Worm (Caenorhabditis elegans) whole organism, midembryonic: Measurements from ENCODE around the gene Y41E3.22.
"Not testable (repeated sequence)": the region's sequence is repeated elsewhere in the genome, so short reads cannot be mapped to it uniquely, and the experiment has no call there.

ENCODE experiments used
- T22C8.4 ChIP-seq: fragments of 200-800 bp; sonication (Bioruptor generic); IDR thresholded peaks from 2 replicates; pipeline ENCODE4 v1.3.6; 2022; ENCODE audit warnings: missing genetic modification characterization, missing compliant biosample characterization
- cog-1 ChIP-seq: sonication (generic microtip); optimal IDR thresholded peaks from 2 replicates; lab custom pipeline; 2016; ENCODE audit warnings: missing genetic modification characterization, missing compliant biosample characterization
- flt-1 ChIP-seq: fragments of 200-800 bp; sonication (Bioruptor generic); IDR thresholded peaks from 2 replicates; pipeline ENCODE4 v1.3.6; 2022; ENCODE audit warnings: missing genetic modification characterization, missing compliant biosample characterization
- klf-2 ChIP-seq: fragments of 200-800 bp; sonication (Bioruptor generic); conservative IDR thresholded peaks from 2 replicates; pipeline ENCODE4 v1.3.6; 2022; ENCODE audit warnings: missing genetic modification reagents, missing genetic modification characterization, missing compliant biosample characterization
- med-1 ChIP-seq: sonication (generic microtip); optimal IDR thresholded peaks from 2 replicates; lab custom pipeline; 2017; ENCODE audit warnings: missing genetic modification characterization, mild to moderate bottlenecking, missing compliant biosample characterization, antibody characterized with exemption, missing genetic modification reagents; ENCODE audit not compliant: insufficient read depth
- ref-1 ChIP-seq: fragments of 200-800 bp; sonication (Bioruptor generic); conservative IDR thresholded peaks from 2 replicates; pipeline ENCODE4 v1.3.6; 2022; ENCODE audit warnings: missing genetic modification reagents, missing genetic modification characterization, missing compliant biosample characterization
- tab-1 ChIP-seq: fragments of 200-800 bp; sonication (Bioruptor generic); IDR thresholded peaks from 2 replicates; pipeline ENCODE4 v1.3.6; 2022; ENCODE audit warnings: missing genetic modification characterization, missing compliant biosample characterization
- ztf-23 ChIP-seq: fragments of 200-800 bp; sonication (Bioruptor generic); IDR thresholded peaks from 2 replicates; pipeline ENCODE4 v1.3.6; 2022; ENCODE audit warnings: missing genetic modification reagents, missing genetic modification characterization, missing compliant biosample characterization
- ztf-29 ChIP-seq: fragments of 200-800 bp; sonication (Bioruptor generic); IDR thresholded peaks from 2 replicates; pipeline ENCODE4 v1.3.6; 2022; ENCODE audit warnings: missing genetic modification reagents, missing genetic modification characterization, missing compliant biosample characterization

The Y41E3.22 gene

DNA sequence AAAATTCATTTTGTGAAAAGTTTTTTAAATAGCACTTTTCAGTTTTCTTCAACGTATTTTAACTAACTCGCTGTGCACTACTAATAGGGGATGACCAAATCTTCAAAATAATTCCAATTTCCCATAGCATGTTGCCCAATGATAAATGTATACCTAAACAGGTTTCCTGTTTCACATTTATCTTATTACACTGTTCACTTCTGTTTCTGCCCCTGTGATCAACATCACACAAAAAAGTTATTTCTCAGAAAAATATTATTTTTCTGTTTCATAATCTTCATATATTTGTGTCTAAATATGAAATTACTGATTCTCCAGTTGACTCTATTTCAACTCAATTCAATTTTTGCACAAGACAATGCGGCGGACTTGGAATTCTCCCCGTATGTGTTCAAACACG, at the start of gene Y41E3.22:
TSS of gene Y41E3.22 (plus strand) at position 243 of the 400 bp plus-strand sequence.
- TF ChIP-seq cog-1 (no peak), ref-1 (GFP tag; lab: Robert Waterston, UW) (no peak), klf-2 (no peak), ztf-23 (no peak), tab-1 (GFP tag; lab: Robert Waterston, UW) (no peak), flt-1 (GFP tag; lab: Robert Waterston, UW) (no peak), T22C8.4 (no peak)

- TF ChIP-seq med-1 (GFP tag; lab: Kevin White, UChicago): no peak
- TF ChIP-seq ztf-23: no peak
- TF ChIP-seq flt-1 (GFP tag; lab: Robert Waterston, UW): no peak
- no peak for TF ChIP-seq ztf-29 (GFP tag; lab: Robert Waterston, UW)
- no peak for TF ChIP-seq cog-1
- no peak for TF ChIP-seq tab-1 (GFP tag; lab: Robert Waterston, UW)
- no peak for TF ChIP-seq klf-2
- TF ChIP-seq T22C8.4: no peak
- TF ChIP-seq ref-1 (GFP tag; lab: Robert Waterston, UW): no peak
Observed at ce11 chrIV:14903188-14903587, 47.3 kb upstream of the Y41E3.22 start.

- TF ChIP-seq ztf-29 (GFP tag; lab: Robert Waterston, UW) (no peak), med-1 (GFP tag; lab: Kevin White, UChicago) (no peak), klf-2 (no peak), flt-1 (GFP tag; lab: Robert Waterston, UW) (no peak), ztf-23 (no peak), T22C8.4 (no peak), cog-1 (no peak), tab-1 (GFP tag; lab: Robert Waterston, UW) (no peak), ref-1 (GFP tag; lab: Robert Waterston, UW) (no peak)
Observed at ce11 chrIV:14909589-14909988, 40.9 kb upstream of the Y41E3.22 start, which contains the start of gene pnc-2. pnc-2 (minus strand) TSS chrIV:14909689.

ce11 chrIV:14919310-14919709, 31.2 kb upstream of the Y41E3.22 start, which contains the start of gene ccch-5:
ccch-5 (plus strand) TSS chrIV:14919610.
- TF ChIP-seq cog-1 (no peak), med-1 (GFP tag; lab: Kevin White, UChicago) (no peak), tab-1 (GFP tag; lab: Robert Waterston, UW) (no peak), ztf-29 (GFP tag; lab: Robert Waterston, UW) (no peak), klf-2 (no peak), T22C8.4 (no peak), ref-1 (GFP tag; lab: Robert Waterston, UW) (no peak), ztf-23 (no peak), flt-1 (GFP tag; lab: Robert Waterston, UW) (no peak)

DNA sequence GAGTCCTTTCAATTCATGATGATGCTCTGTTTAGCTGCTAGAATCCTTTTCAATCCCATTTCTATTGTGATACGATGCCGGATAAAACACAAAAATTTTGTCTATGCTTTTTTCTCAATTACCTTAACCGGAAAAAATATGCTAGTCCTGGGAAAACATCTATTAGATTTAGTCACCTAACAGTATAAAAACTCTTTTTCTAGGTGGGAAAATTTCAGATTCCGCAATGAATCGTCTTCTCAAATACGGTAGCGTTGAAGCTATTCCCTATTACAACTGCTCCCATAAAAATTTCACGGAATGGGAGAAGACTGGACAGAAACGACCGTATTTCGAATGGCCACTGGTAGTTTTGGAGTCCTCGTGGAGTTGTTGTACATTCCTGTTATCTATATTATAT, 21.1 kb upstream of the Y41E3.22 start, which contains the start of gene Y57G11C.28:
TSS of gene Y57G11C.28 (plus strand) at position 301 of the 400 bp plus-strand sequence.
- TF ChIP-seq ref-1 (GFP tag; lab: Robert Waterston, UW) (no peak), flt-1 (GFP tag; lab: Robert Waterston, UW) (no peak), med-1 (GFP tag; lab: Kevin White, UChicago) (no peak), cog-1 (no peak), ztf-23 (no peak), ztf-29 (GFP tag; lab: Robert Waterston, UW) (no peak), tab-1 (GFP tag; lab: Robert Waterston, UW) (no peak), klf-2 (no peak), T22C8.4 (no peak)

DNA sequence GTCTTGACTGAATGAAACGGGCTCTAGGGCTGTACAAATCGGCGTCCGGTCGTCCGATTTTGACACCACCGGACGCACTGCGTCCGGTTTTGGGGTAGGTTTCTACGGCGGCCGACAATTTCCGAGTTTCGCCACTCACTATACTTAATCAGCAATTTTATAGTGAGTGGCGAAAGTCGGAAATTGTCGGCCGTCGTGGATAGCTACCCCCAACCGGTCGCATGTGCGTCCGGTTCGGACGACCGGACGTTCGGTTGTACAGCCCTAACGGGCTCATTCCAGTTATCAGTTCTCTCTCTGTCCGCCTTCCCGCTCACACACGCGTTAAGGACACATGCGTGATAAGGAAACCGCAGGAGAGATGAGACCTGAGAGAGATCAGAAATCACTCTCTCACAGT, 17.9 kb upstream of the Y41E3.22 start, which contains the start of gene Y57G11C.1131:
TSS of gene Y57G11C.1131 (plus strand) at position 333 of the 400 bp plus-strand sequence.
- TF ChIP-seq T22C8.4 (no peak), med-1 (GFP tag; lab: Kevin White, UChicago) (no peak), ref-1 (GFP tag; lab: Robert Waterston, UW) (no peak), klf-2 (no peak), cog-1 (no peak), ztf-29 (GFP tag; lab: Robert Waterston, UW) (no peak), tab-1 (GFP tag; lab: Robert Waterston, UW) (no peak), flt-1 (GFP tag; lab: Robert Waterston, UW) (no peak), ztf-23 (no peak)

ce11 chrIV:14937017-14937416, 13.5 kb upstream of the Y41E3.22 start, which contains the start of gene Y57G11C.1144:
Y57G11C.1144 (plus strand) TSS chrIV:14937317.
- TF ChIP-seq ztf-23 (no peak), ztf-29 (GFP tag; lab: Robert Waterston, UW) (no peak), T22C8.4 (no peak), flt-1 (GFP tag; lab: Robert Waterston, UW) (no peak)

DNA sequence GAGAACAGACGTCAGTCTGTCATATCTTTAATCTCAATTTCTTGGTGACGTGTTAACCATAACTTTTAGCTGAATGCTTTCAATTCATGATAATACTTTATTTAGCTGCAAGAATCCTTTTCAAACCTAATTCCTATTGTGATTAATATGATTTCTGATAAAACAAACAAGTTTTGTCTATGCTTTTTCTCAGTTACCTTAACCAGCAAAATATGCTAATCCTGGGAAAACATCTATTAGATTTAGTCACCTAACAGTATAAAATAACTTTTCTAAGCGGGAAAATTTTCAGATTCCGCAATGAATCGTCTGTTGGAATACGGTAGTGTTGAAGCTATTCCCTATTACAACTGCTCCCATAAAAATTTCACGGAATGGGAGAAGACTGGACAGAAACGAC, 11.9 kb upstream of the Y41E3.22 start, which contains the start of gene Y57G11C.30:
TSS of gene Y57G11C.30 (plus strand) at position 301 of the 400 bp plus-strand sequence.
- not testable (repeated sequence) for TF ChIP-seq tab-1 (GFP tag; lab: Robert Waterston, UW); T22C8.4; ref-1 (GFP tag; lab: Robert Waterston, UW)

- TF ChIP-seq klf-2 (no peak), ztf-23 (no peak), T22C8.4 (no peak), cog-1 (no peak), flt-1 (GFP tag; lab: Robert Waterston, UW) (no peak), tab-1 (GFP tag; lab: Robert Waterston, UW) (no peak), ref-1 (GFP tag; lab: Robert Waterston, UW) (no peak), ztf-29 (GFP tag; lab: Robert Waterston, UW) (no peak), med-1 (GFP tag; lab: Kevin White, UChicago) (no peak)
Observed at ce11 chrIV:14944234-14944633, 6.3 kb upstream of the Y41E3.22 start, which contains the start of gene Y57G11C.48. Y57G11C.48 (minus strand) TSS chrIV:14944334.

DNA sequence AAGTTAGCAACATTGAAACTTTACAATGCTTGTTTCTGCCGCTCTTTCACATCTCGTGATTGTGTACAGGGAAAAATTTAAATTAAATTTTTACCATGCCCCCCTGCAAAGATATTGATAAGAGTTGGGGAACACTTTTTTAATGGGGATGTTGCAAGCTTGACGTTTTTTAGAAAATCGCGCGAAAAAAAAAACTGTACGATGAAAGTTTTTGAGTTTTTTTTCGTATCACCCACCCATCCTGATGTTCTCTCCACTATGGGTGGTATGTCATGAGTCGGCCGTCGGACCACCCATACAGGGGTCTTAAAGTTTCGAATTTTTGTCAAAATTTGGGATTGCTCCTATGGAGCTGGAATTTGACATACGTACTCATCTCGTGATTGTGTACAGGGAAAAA, 1.5 kb upstream of the Y41E3.22 start:
- TF ChIP-seq T22C8.4 (no peak), cog-1 (no peak), klf-2 (no peak), ref-1 (GFP tag; lab: Robert Waterston, UW) (no peak), ztf-23 (no peak), flt-1 (GFP tag; lab: Robert Waterston, UW) (no peak), ztf-29 (GFP tag; lab: Robert Waterston, UW) (no peak), tab-1 (GFP tag; lab: Robert Waterston, UW) (no peak), med-1 (GFP tag; lab: Kevin White, UChicago) (no peak)
